Worm (Caenorhabditis elegans) whole organism, young adult: Measurements from ENCODE around the gene W03C9.2.

ENCODE experiments used
- B0035.1 ChIP-seq: sonication (generic microtip); optimal IDR thresholded peaks from 2 replicates; lab custom pipeline; 2016; ENCODE audit warnings: missing genetic modification characterization, mild to moderate bottlenecking, missing compliant biosample characterization, missing genotype, missing genetic modification reagents
- B0261.1 ChIP-seq: sonication (generic microtip); optimal IDR thresholded peaks from 2 replicates; lab custom pipeline; 2016; ENCODE audit warnings: mild to moderate bottlenecking, missing genetic modification characterization, moderate library complexity, missing compliant biosample characterization
- D2030.7 ChIP-seq: fragments of 200-800 bp; sonication (Bioruptor generic); IDR thresholded peaks from 2 replicates; pipeline ENCODE4 v1.3.6; 2022; ENCODE audit warnings: missing genetic modification reagents, missing genetic modification characterization, missing compliant biosample characterization
- F33H1.4 ChIP-seq: fragments of 200-800 bp; sonication (Bioruptor generic); IDR thresholded peaks from 2 replicates; pipeline ENCODE4 v1.3.6; 2022; ENCODE audit warnings: missing genetic modification reagents, missing genetic modification characterization, missing compliant biosample characterization
- F49E8.2 ChIP-seq: sonication (generic microtip); optimal IDR thresholded peaks from 3 replicates; lab custom pipeline; 2017; ENCODE audit warnings: missing genetic modification characterization, mild to moderate bottlenecking, missing compliant biosample characterization, antibody characterized with exemption, moderate library complexity; ENCODE audit not compliant: insufficient read depth
- F55B11.4 ChIP-seq: sonication (generic microtip); optimal IDR thresholded peaks from 2 replicates; lab custom pipeline; 2016; ENCODE audit warnings: missing compliant biosample characterization, missing genetic modification characterization, borderline replicate concordance; ENCODE audit not compliant: insufficient read depth
- F57A8.1 ChIP-seq: fragments of 200-800 bp; sonication (Bioruptor generic); optimal IDR thresholded peaks from 2 replicates; lab custom pipeline; 2018; ENCODE audit warnings: mild to moderate bottlenecking, missing genetic modification characterization, moderate library complexity, missing compliant biosample characterization
- K12H6.12 ChIP-seq: fragments of 200-800 bp; sonication (Bioruptor generic); optimal IDR thresholded peaks from 2 replicates; lab custom pipeline; 2018; ENCODE audit warnings: mild to moderate bottlenecking, missing genetic modification characterization, missing compliant biosample characterization
- T07F8.4 ChIP-seq: sonication (generic microtip); optimal IDR thresholded peaks from 2 replicates; lab custom pipeline; 2016; ENCODE audit warnings: mild to moderate bottlenecking, missing genetic modification characterization, moderate library complexity, missing compliant biosample characterization
- Y53F4B.3 ChIP-seq: fragments of 200-800 bp; sonication (Bioruptor generic); IDR thresholded peaks from 2 replicates; pipeline ENCODE4 v1.3.6; 2022; ENCODE audit warnings: missing genetic modification reagents, missing genetic modification characterization, missing compliant biosample characterization
- Y53G8AR.9 ChIP-seq: fragments of 200-800 bp; sonication (Bioruptor generic); conservative IDR thresholded peaks from 2 replicates; pipeline ENCODE4 v1.3.6; 2022; ENCODE audit warnings: missing genetic modification reagents, missing genetic modification characterization, missing compliant biosample characterization
- Y79H2A.3 ChIP-seq: fragments of 200-800 bp; sonication (Bioruptor generic); conservative IDR thresholded peaks from 2 replicates; pipeline ENCODE4 v1.3.6; 2022; ENCODE audit warnings: missing genetic modification reagents, missing genetic modification characterization, missing compliant biosample characterization
- akir-1 ChIP-seq: fragments of 200-800 bp; sonication (Bioruptor generic); optimal IDR thresholded peaks from 2 replicates; lab custom pipeline; 2018; ENCODE audit warnings: mild to moderate bottlenecking, missing genetic modification characterization, moderate library complexity, missing compliant biosample characterization
- aptf-2 ChIP-seq: fragments of 200-800 bp; sonication (Bioruptor generic); conservative IDR thresholded peaks from 2 replicates; pipeline ENCODE4 v1.3.6; 2022; ENCODE audit warnings: missing genetic modification reagents, missing genetic modification characterization, missing compliant biosample characterization
- bed-2 ChIP-seq: fragments of 200-800 bp; sonication (Bioruptor generic); IDR thresholded peaks from 2 replicates; pipeline ENCODE4 v1.3.6; 2022; ENCODE audit warnings: missing genetic modification reagents, missing genetic modification characterization, missing compliant biosample characterization
- ceh-27 ChIP-seq: fragments of 200-800 bp; sonication (Bioruptor generic); optimal IDR thresholded peaks from 2 replicates; lab custom pipeline; 2018; ENCODE audit warnings: mild to moderate bottlenecking, missing genetic modification characterization, moderate library complexity, missing compliant biosample characterization
- ceh-91 ChIP-seq: fragments of 200-800 bp; sonication (Bioruptor generic); IDR thresholded peaks from 2 replicates; pipeline ENCODE4 v1.3.6; 2022; ENCODE audit warnings: missing genetic modification reagents, missing genetic modification characterization, missing compliant biosample characterization
- chd-7 ChIP-seq: sonication (generic microtip); optimal IDR thresholded peaks from 2 replicates; lab custom pipeline; 2016; ENCODE audit warnings: mild to moderate bottlenecking, missing genetic modification characterization, moderate library complexity, missing compliant biosample characterization
- die-1 ChIP-seq: sonication (generic microtip); optimal IDR thresholded peaks from 2 replicates; lab custom pipeline; 2016; ENCODE audit warnings: missing genotype, mild to moderate bottlenecking, missing genetic modification characterization, missing compliant biosample characterization
- dox-1 ChIP-seq: fragments of 200-800 bp; sonication (Bioruptor generic); IDR thresholded peaks from 2 replicates; pipeline ENCODE4 v1.3.6; 2022; ENCODE audit warnings: missing genetic modification reagents, missing genetic modification characterization, missing compliant biosample characterization
- dpl-1 ChIP-seq: fragments of 150-350 bp; optimal IDR thresholded peaks from 2 replicates; lab custom pipeline; 2014; ENCODE audit warnings: missing biosample characterization, missing genetic modification reagents, missing genetic modification characterization
- efl-1 ChIP-seq: fragments of 150-350 bp; optimal IDR thresholded peaks from 2 replicates; lab custom pipeline; 2014; ENCODE audit warnings: missing biosample characterization, missing genetic modification reagents, missing genetic modification characterization
- egl-18 ChIP-seq: fragments of 200-800 bp; sonication (Bioruptor generic); IDR thresholded peaks from 2 replicates; pipeline ENCODE4 v1.3.6; 2022; ENCODE audit warnings: missing genetic modification reagents, missing genetic modification characterization, missing compliant biosample characterization
- ekl-4 ChIP-seq: fragments of 200-800 bp; sonication (Bioruptor generic); IDR thresholded peaks from 2 replicates; pipeline ENCODE4 v1.3.6; 2022; ENCODE audit warnings: missing genetic modification reagents, missing genetic modification characterization, missing compliant biosample characterization
- hsf-1 ChIP-seq: fragments of 200-800 bp; sonication (Bioruptor generic); IDR thresholded peaks from 2 replicates; pipeline ENCODE4 v1.3.6; 2022; ENCODE audit warnings: missing genetic modification reagents, missing genetic modification characterization, missing compliant biosample characterization
- lag-1 ChIP-seq: fragments of 200-800 bp; sonication (Bioruptor generic); IDR thresholded peaks from 2 replicates; pipeline ENCODE4 v1.3.6; 2022; ENCODE audit warnings: missing genetic modification reagents, missing genetic modification characterization, missing compliant biosample characterization
- let-526 ChIP-seq: fragments of 200-800 bp; sonication (Bioruptor generic); IDR thresholded peaks from 2 replicates; pipeline ENCODE4 v1.3.6; 2022; ENCODE audit warnings: missing genetic modification reagents, missing genetic modification characterization, missing compliant biosample characterization
- lin-54 ChIP-seq: fragments of 200-800 bp; sonication (Bioruptor generic); optimal IDR thresholded peaks from 2 replicates; lab custom pipeline; 2018; ENCODE audit warnings: mild to moderate bottlenecking, missing genetic modification characterization, missing compliant biosample characterization
- lsl-1 ChIP-seq: fragments of 200-800 bp; sonication (Bioruptor generic); optimal IDR thresholded peaks from 2 replicates; lab custom pipeline; 2018; ENCODE audit warnings: mild to moderate bottlenecking, missing genetic modification characterization, moderate library complexity, missing compliant biosample characterization
- lsy-27 ChIP-seq: sonication (generic microtip); optimal IDR thresholded peaks from 2 replicates; lab custom pipeline; 2017; ENCODE audit warnings: missing genetic modification characterization, mild to moderate bottlenecking, missing compliant biosample characterization, antibody characterized with exemption, missing genotype, borderline replicate concordance; ENCODE audit not compliant: insufficient read depth
- madf-10 ChIP-seq: sonication (generic microtip); optimal IDR thresholded peaks from 2 replicates; lab custom pipeline; 2016; ENCODE audit warnings: mild to moderate bottlenecking, missing genetic modification characterization, missing compliant biosample characterization
- madf-3 ChIP-seq: fragments of 200-800 bp; sonication (Bioruptor generic); IDR thresholded peaks from 2 replicates; pipeline ENCODE4 v1.3.6; 2022; ENCODE audit warnings: missing genetic modification reagents, missing genetic modification characterization, missing compliant biosample characterization
- madf-6 ChIP-seq: fragments of 200-800 bp; sonication (Bioruptor generic); IDR thresholded peaks from 2 replicates; pipeline ENCODE4 v1.3.6; 2022; ENCODE audit warnings: missing genetic modification reagents, missing genetic modification characterization, missing compliant biosample characterization
- madf-8 ChIP-seq: fragments of 200-800 bp; sonication (Bioruptor generic); conservative IDR thresholded peaks from 2 replicates; pipeline ENCODE4 v1.3.6; 2022; ENCODE audit warnings: missing genetic modification reagents, missing genetic modification characterization, missing compliant biosample characterization
- mcd-1 ChIP-seq: fragments of 200-800 bp; sonication (Bioruptor generic); IDR thresholded peaks from 2 replicates; pipeline ENCODE4 v1.3.6; 2022; ENCODE audit warnings: missing genetic modification reagents, missing genetic modification characterization, missing compliant biosample characterization
- nhr-27 ChIP-seq: fragments of 200-800 bp; sonication (Bioruptor generic); optimal IDR thresholded peaks from 2 replicates; lab custom pipeline; 2018; ENCODE audit warnings: mild to moderate bottlenecking, missing genetic modification characterization, moderate library complexity, missing compliant biosample characterization
- nhr-90 ChIP-seq: sonication (generic microtip); optimal IDR thresholded peaks from 2 replicates; lab custom pipeline; 2016; ENCODE audit warnings: missing genotype, mild to moderate bottlenecking, missing genetic modification characterization, missing compliant biosample characterization
- pbrm-1 ChIP-seq: fragments of 200-800 bp; sonication (Bioruptor generic); IDR thresholded peaks from 2 replicates; pipeline ENCODE4 v1.3.6; 2022; ENCODE audit warnings: missing genetic modification reagents, missing genetic modification characterization, missing compliant biosample characterization
- sdz-38 ChIP-seq: sonication (generic microtip); optimal IDR thresholded peaks from 2 replicates; lab custom pipeline; 2016; ENCODE audit warnings: missing genotype, missing genetic modification characterization, missing compliant biosample characterization
- tbp1 ChIP-seq: fragments of 200-800 bp; sonication (Bioruptor generic); optimal IDR thresholded peaks from 2 replicates; lab custom pipeline; 2018; ENCODE audit warnings: mild to moderate bottlenecking, missing genetic modification characterization, missing compliant biosample characterization
- tlf-1 ChIP-seq: fragments of 200-800 bp; sonication (Bioruptor generic); optimal IDR thresholded peaks from 2 replicates; lab custom pipeline; 2018; ENCODE audit warnings: mild to moderate bottlenecking, missing genetic modification characterization, missing compliant biosample characterization
- unc-62 ChIP-seq: fragments of 150-350 bp; optimal IDR thresholded peaks from 2 replicates; lab custom pipeline; 2014; ENCODE audit warnings: missing biosample characterization, missing genetic modification reagents, missing genetic modification characterization
- zfh-2 ChIP-seq: fragments of 200-800 bp; sonication (Bioruptor generic); conservative IDR thresholded peaks from 2 replicates; pipeline ENCODE4 v1.3.6; 2022; ENCODE audit warnings: missing genetic modification reagents, missing genetic modification characterization, missing compliant biosample characterization
- ztf-18 ChIP-seq: sonication (generic microtip); optimal IDR thresholded peaks from 2 replicates; lab custom pipeline; 2016; ENCODE audit warnings: missing genotype, mild to moderate bottlenecking, missing genetic modification characterization, missing compliant biosample characterization
- ztf-25 ChIP-seq: fragments of 200-800 bp; sonication (Bioruptor generic); IDR thresholded peaks from 2 replicates; pipeline ENCODE4 v1.3.6; 2022; ENCODE audit warnings: missing genetic modification reagents, missing genetic modification characterization, missing compliant biosample characterization
- ztf-28 ChIP-seq: fragments of 200-800 bp; sonication (Bioruptor generic); IDR thresholded peaks from 2 replicates; pipeline ENCODE4 v1.3.6; 2022; ENCODE audit warnings: missing genetic modification reagents, missing genetic modification characterization, missing compliant biosample characterization
- ztf-6 ChIP-seq: fragments of 200-800 bp; sonication (Bioruptor generic); IDR thresholded peaks from 2 replicates; pipeline ENCODE4 v1.3.6; 2022; ENCODE audit warnings: missing genetic modification reagents, missing genetic modification characterization, missing compliant biosample characterization

Gene W03C9.2

DNA sequence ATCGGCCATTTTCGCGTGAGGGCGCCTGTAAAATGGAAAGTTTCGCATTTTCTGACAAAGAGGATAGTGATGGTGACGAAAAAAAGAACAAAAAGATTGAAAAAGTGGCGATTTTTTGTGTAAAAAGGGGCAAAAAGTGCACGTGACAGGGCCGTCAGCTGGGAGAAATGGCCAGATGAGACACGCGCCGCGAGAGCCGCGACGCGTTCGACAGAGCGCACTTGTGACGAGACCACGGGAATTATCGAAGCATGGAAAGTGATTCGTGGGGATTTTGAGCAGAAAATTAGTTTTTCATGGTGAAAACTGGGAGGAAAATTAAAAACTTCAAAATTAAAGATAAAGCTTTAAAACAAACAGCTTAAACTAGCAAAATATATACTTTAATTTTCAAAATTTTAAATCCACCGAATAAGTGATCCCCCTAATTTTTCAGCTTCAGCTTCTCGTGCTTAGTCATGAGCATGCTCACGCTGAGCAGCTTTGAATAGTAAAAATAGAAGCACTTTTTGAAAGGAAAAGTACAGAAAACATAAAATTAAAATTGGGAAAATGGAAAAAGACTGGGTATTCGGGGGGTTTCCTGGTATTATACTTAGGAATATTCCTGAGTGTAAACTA lies 5.4 kb downstream of the W03C9.2 start, which contains the start of gene W03C9.5 (continued):
- TF ChIP-seq chd-7 (tag; lab: Kevin White, UChicago) (peak; percentile 66), Y53F4B.3 (GFP tag; lab: Robert Waterston, UW) (peak; percentile 55; the same call in 1 of the 2 replicates), ceh-27 (GFP tag; lab: Kevin White, UChicago) (peak; percentile 96), die-1 (peak; percentile 38), ceh-91 (peak; percentile 80), F57A8.1 (GFP tag; lab: Kevin White, UChicago) (no peak), ztf-6 (GFP tag; lab: Robert Waterston, UW) (peak; percentile 72; the same call in 1 of the 2 replicates), ztf-18 (tag; lab: Kevin White, UChicago) (peak; percentile 54), F33H1.4 (GFP tag; lab: Robert Waterston, UW) (peak; percentile 73), hsf-1 (GFP tag; lab: Robert Waterston, UW) (0 out of 2 replicates have a peak, but pooled peaks have one; percentile 46), Y79H2A.3 (peak; percentile 14; the same call in 1 of the 2 replicates), let-526 (peak; percentile 86), lin-54 (GFP tag; lab: Kevin White, UChicago) (peak; percentile 78), unc-62 (GFP tag; lab: Kevin White, UChicago) (peak; percentile 18), madf-10 (tag; lab: Kevin White, UChicago) (peak; percentile 91), ekl-4 (GFP tag; lab: Robert Waterston, UW) (peak; percentile 92), madf-3 (GFP tag; lab: Robert Waterston, UW) (peak; percentile 100), B0261.1 (tag; lab: Kevin White, UChicago) (peak; percentile 31), F55B11.4 (tag; lab: Kevin White, UChicago) (no peak), F49E8.2 (tag; lab: Kevin White, UChicago) (peak; percentile 63), sdz-38 (tag; lab: Kevin White, UChicago) (no peak), egl-18 (0 out of 2 replicates have a peak, but pooled peaks have one; percentile 51), ztf-28 (GFP tag; lab: Robert Waterston, UW) (peak; percentile 93), nhr-90 (tag; lab: Kevin White, UChicago) (peak; percentile 79), D2030.7 (GFP tag; lab: Robert Waterston, UW) (peak; percentile 79), Y53G8AR.9 (GFP tag; lab: Robert Waterston, UW) (peak; percentile 85), tlf-1 (GFP tag; lab: Kevin White, UChicago) (peak; percentile 76), tbp1 (GFP tag; lab: Kevin White, UChicago) (peak; percentile 73), pbrm-1 (GFP tag; lab: Robert Waterston, UW) (peak; percentile 92), B0035.1 (peak; percentile 50), aptf-2 (GFP tag; lab: Robert Waterston, UW) (peak; percentile 79), lsl-1 (GFP tag; lab: Kevin White, UChicago) (peak; percentile 72), madf-6 (GFP tag; lab: Robert Waterston, UW) (peak; percentile 51; the same call in 1 of the 2 replicates), nhr-27 (tag; lab: Kevin White, UChicago) (no peak), efl-1 (GFP tag; lab: Kevin White, UChicago) (peak; percentile 58), akir-1 (GFP tag; lab: Kevin White, UChicago) (peak; percentile 14), madf-8 (GFP tag; lab: Robert Waterston, UW) (no peak), lag-1 (GFP tag; lab: Robert Waterston, UW) (no peak), mcd-1 (GFP tag; lab: Robert Waterston, UW) (peak; percentile 98), zfh-2 (GFP tag; lab: Robert Waterston, UW) (peak; percentile 94), dpl-1 (peak; percentile 25), lsy-27 (tag; lab: Kevin White, UChicago) (no peak), dox-1 (GFP tag; lab: Robert Waterston, UW) (peak; percentile 93), ztf-25 (GFP tag; lab: Robert Waterston, UW) (peak; percentile 82; the same call in 1 of the 2 replicates), K12H6.12 (tag; lab: Kevin White, UChicago) (peak; percentile 97), T07F8.4 (peak; percentile 14), bed-2 (GFP tag; lab: Robert Waterston, UW) (peak; percentile 54; the same call in 1 of the 2 replicates)
